Fruit fly (Drosophila melanogaster): ENCODE data around the gene cal1.
A peak's percentile ranks its signal among the peaks of the same experiment; 100 is the strongest.

Gene cal1

dm6 chr3R:17117607-17118327 is 29.7 kb downstream of the cal1 start (continued):
- TF ChIP-seq acj6 (GFP tag; optimal IDR thresholded peaks at IDR 0.05) (peak; percentile 64), Eip78C (GFP tag) (peak; percentile 92), svp (GFP tag) (peak; percentile 91), dac (GFP tag; optimal IDR thresholded peaks at IDR 0.05) (no peak), spab (GFP tag; optimal IDR thresholded peaks at IDR 0.05) (peak; percentile 61), CG3919 (GFP tag; optimal IDR thresholded peaks at IDR 0.05) (peak; percentile 55), CG32006 (GFP tag; optimal IDR thresholded peaks at IDR 0.05) (peak; percentile 63), CG11294 (GFP tag; IDR thresholded peaks at IDR 0.05) (no peak), fd59A (GFP tag; optimal IDR thresholded peaks at IDR 0.05) (peak; percentile 69), eg (GFP tag; IDR thresholded peaks at IDR 0.05) (no peak), CG6854 (GFP tag; optimal IDR thresholded peaks at IDR 0.05) (peak; percentile 14), CG3032 (tag; optimal IDR thresholded peaks at IDR 0.05) (peak; percentile 74), Sox15 (GFP tag; optimal IDR thresholded peaks at IDR 0.05) (peak; percentile 37), lz (GFP tag; optimal IDR thresholded peaks at IDR 0.05) (peak; percentile 68), Eip75B (GFP tag; optimal IDR thresholded peaks at IDR 0.05) (peak; percentile 57), fkh (GFP tag; optimal IDR thresholded peaks at IDR 0.05) (peak; percentile 50), cyc (GFP tag; optimal IDR thresholded peaks at IDR 0.05) (peak; percentile 57), OdsH (GFP tag; optimal IDR thresholded peaks at IDR 0.05) (peak; percentile 58)

dm6 chr3R:17118917-17119378 is 30.9 kb downstream of the cal1 start:
- TF ChIP-seq CG8632 (GFP tag; optimal IDR thresholded peaks at IDR 0.05): peak; percentile 8
- peak; percentile 30; the same call in 1 of the 2 replicates for TF ChIP-seq CG15336 (GFP tag; IDR thresholded peaks at IDR 0.05)
- peak; percentile 81 for TF ChIP-seq CG6854 (GFP tag; optimal IDR thresholded peaks at IDR 0.05)
- no peak for TF ChIP-seq svp (GFP tag)
- no peak for TF ChIP-seq net (GFP tag; optimal IDR thresholded peaks at IDR 0.05)
- TF ChIP-seq dac (GFP tag; optimal IDR thresholded peaks at IDR 0.05): no peak
- TF ChIP-seq CG1621 (tag; optimal IDR thresholded peaks at IDR 0.05): peak; percentile 43
- TF ChIP-seq lz (GFP tag; optimal IDR thresholded peaks at IDR 0.05): no peak
- no peak for TF ChIP-seq CG8119 (GFP tag; IDR thresholded peaks at IDR 0.05)
- no peak for TF ChIP-seq Hr38 (GFP tag; optimal IDR thresholded peaks at IDR 0.05)
- TF ChIP-seq CG6163 (GFP tag; IDR thresholded peaks at IDR 0.05): no peak
- TF ChIP-seq acj6 (GFP tag; optimal IDR thresholded peaks at IDR 0.05): no peak
- TF ChIP-seq Eip78C (GFP tag): peak; percentile 51
- TF ChIP-seq pdm3 (GFP tag; optimal IDR thresholded peaks at IDR 0.05): no peak
- peak; percentile 8 for TF ChIP-seq CG6808 (GFP tag; optimal IDR thresholded peaks at IDR 0.05)
- TF ChIP-seq Eip75B (GFP tag; optimal IDR thresholded peaks at IDR 0.05): no peak
- no peak for TF ChIP-seq esn (GFP tag; optimal IDR thresholded peaks at IDR 0.05)
- TF ChIP-seq CG4318 (GFP tag; optimal IDR thresholded peaks at IDR 0.05): no peak
- TF ChIP-seq CG6276 (GFP tag; optimal IDR thresholded peaks at IDR 0.05): peak; percentile 52
- TF ChIP-seq spab (GFP tag; optimal IDR thresholded peaks at IDR 0.05): no peak
- no peak for TF ChIP-seq CG10631 (GFP tag; optimal IDR thresholded peaks at IDR 0.05)
- peak; percentile 17 for TF ChIP-seq CG16779 (tag; optimal IDR thresholded peaks at IDR 0.05)
- no peak for TF ChIP-seq Smox (GFP tag; optimal IDR thresholded peaks at IDR 0.05)
- TF ChIP-seq eg (GFP tag; IDR thresholded peaks at IDR 0.05): peak; percentile 7; the same call in 1 of the 3 replicates
- no peak for TF ChIP-seq topi (GFP tag; optimal IDR thresholded peaks at IDR 0.05)
- peak in 1 of 2 experiments; percentile 51 for TF ChIP-seq ss (GFP tag; optimal IDR thresholded peaks at IDR 0.05)
- peak; percentile 68 for TF ChIP-seq Sox102F (GFP tag; optimal IDR thresholded peaks at IDR 0.05)
- TF ChIP-seq CG3919 (GFP tag; optimal IDR thresholded peaks at IDR 0.05): no peak

- TF ChIP-seq Sox14 (GFP tag; optimal IDR thresholded peaks at IDR 0.05) (no peak), CG6792 (GFP tag; optimal IDR thresholded peaks at IDR 0.05) (no peak), CG3919 (GFP tag; optimal IDR thresholded peaks at IDR 0.05) (no peak), CG6276 (GFP tag; optimal IDR thresholded peaks at IDR 0.05) (no peak), CG1621 (tag; optimal IDR thresholded peaks at IDR 0.05) (no peak), CG32006 (GFP tag; optimal IDR thresholded peaks at IDR 0.05) (no peak), CG7368 (GFP tag; optimal IDR thresholded peaks at IDR 0.05) (no peak)
These were observed 32.1 kb downstream of the cal1 start, which contains the start of gene CG34278 for dm6 chr3R:17120165-17120564. CG34278 (plus strand) TSS chr3R:17120465.

Data from whole organism, prepupa.